Fruit fly (Drosophila melanogaster) whole organism, prepupa: ENCODE results near the gene APC7.
A peak's percentile ranks its signal among the peaks of the same experiment; 100 is the strongest.

Experiments
- Blimp-1 ChIP-seq: fragments of 200-800 bp; sonication (Bioruptor generic); optimal IDR thresholded peaks from 3 replicates; lab custom pipeline; 2017; ENCODE audit warnings: missing biosample characterization, missing genetic modification characterization, mild to moderate bottlenecking, moderate library complexity, missing genetic modification reagents
- CG10669 ChIP-seq: fragments of 200-800 bp; sonication (Bioruptor generic); optimal IDR thresholded peaks from 3 replicates; lab custom pipeline; 2018; ENCODE audit warnings: missing biosample characterization, mild to moderate bottlenecking, missing genetic modification characterization, moderate library complexity
- CG11762 ChIP-seq: fragments of 200-800 bp; sonication (Bioruptor generic); optimal IDR thresholded peaks from 3 replicates; lab custom pipeline; 2016; ENCODE audit warnings: missing biosample characterization, missing genetic modification characterization; ENCODE audit not compliant: insufficient read depth
- CG15336 ChIP-seq: fragments of 200-800 bp; sonication (Bioruptor generic); IDR thresholded peaks from 2 replicates; pipeline ENCODE4 v1.3.6; 2022; ENCODE audit warnings: missing biosample characterization, missing genetic modification characterization
- CG1621 ChIP-seq: fragments of 200-800 bp; sonication (Bioruptor generic); optimal IDR thresholded peaks from 3 replicates; lab custom pipeline; 2018; ENCODE audit warnings: missing biosample characterization, mild to moderate bottlenecking, missing genetic modification characterization
- CG3032 ChIP-seq: fragments of 200-800 bp; optimal IDR thresholded peaks from 2 replicates; lab custom pipeline; 2019; ENCODE audit warnings: missing biosample characterization, mild to moderate bottlenecking, missing genetic modification characterization, moderate library complexity
- CG6276 ChIP-seq: fragments of 200-800 bp; sonication (Bioruptor generic); optimal IDR thresholded peaks from 2 replicates; lab custom pipeline; 2017; ENCODE audit warnings: missing biosample characterization, mild to moderate bottlenecking, missing genetic modification characterization
- CG6854 ChIP-seq: fragments of 200-800 bp; sonication (Bioruptor generic); optimal IDR thresholded peaks from 2 replicates; lab custom pipeline; 2017; ENCODE audit warnings: missing biosample characterization, mild to moderate bottlenecking, missing genetic modification characterization
- CG7368 ChIP-seq: fragments of 200-800 bp; sonication (Bioruptor generic); optimal IDR thresholded peaks from 3 replicates; lab custom pipeline; 2016; ENCODE audit warnings: missing biosample characterization, missing genetic modification characterization
- CG8119 ChIP-seq: fragments of 200-800 bp; sonication (Bioruptor generic); IDR thresholded peaks from 3 replicates; pipeline ENCODE4 v1.3.6; 2022; ENCODE audit warnings: missing biosample characterization, missing genetic modification characterization
- CG8632 ChIP-seq: fragments of 200-800 bp; sonication (Bioruptor generic); optimal IDR thresholded peaks from 3 replicates; lab custom pipeline; 2016; ENCODE audit warnings: missing biosample characterization, missing genetic modification characterization
- Ets96B ChIP-seq: fragments of 200-800 bp; optimal IDR thresholded peaks from 2 replicates; lab custom pipeline; 2019; ENCODE audit warnings: missing biosample characterization, mild to moderate bottlenecking, missing genetic modification characterization, moderate library complexity
- Gug ChIP-seq: fragments of 200-800 bp; sonication (Bioruptor generic); IDR thresholded peaks from 2 replicates; pipeline ENCODE4 v1.3.6; 2022; ENCODE audit warnings: missing biosample characterization, missing genetic modification characterization
- Hr39 ChIP-seq: fragments of 200-800 bp; sonication (Bioruptor generic); optimal IDR thresholded peaks from 2 replicates; lab custom pipeline; 2016; ENCODE audit warnings: missing biosample characterization, missing genetic modification characterization
- Lpt ChIP-seq: fragments of 200-800 bp; sonication (Bioruptor generic); optimal IDR thresholded peaks from 3 replicates; lab custom pipeline; 2016; ENCODE audit warnings: missing biosample characterization, missing genetic modification characterization
- Met ChIP-seq: fragments of 200-800 bp; sonication (Bioruptor generic); optimal IDR thresholded peaks from 3 replicates; lab custom pipeline; 2016; ENCODE audit warnings: missing biosample characterization, missing genetic modification characterization
- Sox15 ChIP-seq: fragments of 200-800 bp; sonication (Bioruptor generic); optimal IDR thresholded peaks from 3 replicates; lab custom pipeline; 2016; ENCODE audit warnings: missing biosample characterization, missing genetic modification characterization
- cyc ChIP-seq: fragments of 200-800 bp; sonication (Bioruptor generic); optimal IDR thresholded peaks from 3 replicates; lab custom pipeline; 2016; ENCODE audit warnings: missing biosample characterization, missing genetic modification characterization
- dac ChIP-seq: fragments of 200-800 bp; sonication (Bioruptor generic); optimal IDR thresholded peaks from 2 replicates; lab custom pipeline; 2017; ENCODE audit warnings: missing biosample characterization, mild to moderate bottlenecking, missing genetic modification characterization
- eg ChIP-seq: fragments of 200-800 bp; sonication (Bioruptor generic); IDR thresholded peaks from 3 replicates; pipeline ENCODE4 v1.3.6; 2022; ENCODE audit warnings: missing biosample characterization, missing genetic modification characterization
- esn ChIP-seq: fragments of 200-800 bp; sonication (Bioruptor generic); optimal IDR thresholded peaks from 2 replicates; lab custom pipeline; 2016; ENCODE audit warnings: missing biosample characterization, mild to moderate bottlenecking, missing genetic modification characterization, moderate library complexity
- net ChIP-seq: fragments of 200-800 bp; sonication (Bioruptor generic); optimal IDR thresholded peaks from 3 replicates; lab custom pipeline; 2016; ENCODE audit warnings: missing biosample characterization, missing genetic modification characterization
- pdm3 ChIP-seq: fragments of 200-800 bp; sonication (Bioruptor generic); optimal IDR thresholded peaks from 3 replicates; lab custom pipeline; 2016; ENCODE audit warnings: missing biosample characterization, missing genetic modification characterization
- spab ChIP-seq: fragments of 200-800 bp; sonication (Bioruptor generic); optimal IDR thresholded peaks from 2 replicates; lab custom pipeline; 2017; ENCODE audit warnings: missing biosample characterization, mild to moderate bottlenecking, missing genetic modification characterization, missing genetic modification reagents
- svp ChIP-seq: fragments of 200-800 bp; sonication (Bioruptor generic); peaks from one replicate; lab custom pipeline; 2016; ENCODE audit warnings: missing biosample characterization, missing genetic modification characterization
- vri ChIP-seq: fragments of 200-800 bp; sonication (Bioruptor generic); optimal IDR thresholded peaks from 3 replicates; lab custom pipeline; 2016; ENCODE audit warnings: missing biosample characterization, mild to moderate bottlenecking, missing genetic modification characterization

APC7 gene

DNA sequence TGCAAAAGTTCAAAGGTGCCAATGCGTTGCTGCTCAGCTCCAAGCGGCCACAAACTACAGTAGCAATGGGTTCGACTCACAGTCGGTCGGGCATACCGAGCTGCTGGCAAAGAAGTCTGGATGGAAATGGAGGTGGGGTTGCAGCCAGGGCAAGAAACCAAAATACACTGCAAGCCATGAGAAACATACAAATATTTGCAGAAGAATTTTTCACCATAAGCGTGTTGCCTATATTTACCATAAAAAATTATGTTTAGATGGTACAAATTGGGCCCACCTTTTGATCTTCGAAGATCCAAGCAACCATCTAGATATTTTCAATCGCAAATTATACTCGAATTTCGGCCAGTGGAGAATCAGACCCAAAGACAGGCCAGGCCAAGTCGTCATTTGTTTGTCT is 50.0 kb downstream of the APC7 start (continued):
- TF ChIP-seq CG7368 (GFP tag; lab: Kevin White, UChicago), result no peak
- TF ChIP-seq cyc (GFP tag; lab: Kevin White, UChicago), result no peak
- no peak for TF ChIP-seq Blimp-1 (GFP tag; lab: Kevin White, UChicago)
- no peak for TF ChIP-seq dac (GFP tag; lab: Kevin White, UChicago)
- peak; percentile 12 for TF ChIP-seq esn (GFP tag; lab: Kevin White, UChicago)
- TF ChIP-seq CG1621 (tag; lab: Kevin White, UChicago), result no peak
- peak; percentile 64 for TF ChIP-seq svp (GFP tag; lab: Kevin White, UChicago)
- no peak for TF ChIP-seq pdm3 (GFP tag; lab: Kevin White, UChicago)
- TF ChIP-seq net (GFP tag; lab: Kevin White, UChicago), result no peak
- peak; percentile 26; the same call in 1 of the 3 replicates for TF ChIP-seq CG8119
- TF ChIP-seq Ets96B (tag; lab: Kevin White, UChicago), result peak; percentile 3
- TF ChIP-seq Sox15 (GFP tag; lab: Kevin White, UChicago), result no peak
- no peak for TF ChIP-seq Gug (GFP tag; lab: Robert Waterston, UW)
- no peak for TF ChIP-seq CG10669 (GFP tag; lab: Kevin White, UChicago)
- no peak for TF ChIP-seq vri
- TF ChIP-seq Hr39 (GFP tag; lab: Kevin White, UChicago), result no peak
- peak; percentile 42; the same call in 1 of the 2 replicates for TF ChIP-seq CG15336
- no peak for TF ChIP-seq CG6854
- TF ChIP-seq spab (GFP tag; lab: Kevin White, UChicago), result no peak
- TF ChIP-seq eg, result no peak
- TF ChIP-seq CG8632, result no peak
- peak; percentile 9 for TF ChIP-seq Lpt
- no peak for TF ChIP-seq CG6276
- peak; percentile 10 for TF ChIP-seq CG3032 (tag; lab: Kevin White, UChicago)
- TF ChIP-seq Met (GFP tag; lab: Kevin White, UChicago), result no peak
- TF ChIP-seq CG11762, result no peak
